Worm (Caenorhabditis elegans): ENCODE data around the gene srt-53.
A peak's percentile ranks its signal among the peaks of the same experiment; 100 is the strongest.

srt-53 gene

DNA sequence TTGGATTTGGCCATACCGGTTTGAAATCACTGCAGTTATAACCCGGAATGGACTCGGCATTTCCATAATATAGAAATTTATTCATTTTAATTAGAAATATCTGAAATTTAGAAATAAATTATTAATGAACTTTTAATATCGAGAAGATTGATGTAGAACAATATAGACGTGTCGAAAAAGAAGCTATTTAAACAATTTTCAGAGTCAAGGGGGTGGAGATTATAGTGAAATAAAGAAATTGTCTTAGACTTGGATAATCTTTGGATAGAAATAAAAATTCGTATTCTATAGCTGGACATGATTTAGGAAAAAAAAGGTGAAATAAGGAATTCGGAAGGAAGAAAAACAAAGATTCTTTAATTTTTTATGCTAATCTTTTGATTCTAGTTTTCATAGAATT is at the start of gene srt-53:
srt-53 (minus strand) TSS at position 101 of the 400 bp plus-strand sequence.
- TF ChIP-seq Y95B8A.8 (GFP tag; IDR thresholded peaks at IDR 0.05), result no peak
- TF ChIP-seq ztf-6 (GFP tag; IDR thresholded peaks at IDR 0.05), result no peak
- no peak for TF ChIP-seq hsf-1 (GFP tag; IDR thresholded peaks at IDR 0.05)
- TF ChIP-seq athp-1 (tag; optimal IDR thresholded peaks at IDR 0.05), result no peak
- TF ChIP-seq F49E8.2 (tag; optimal IDR thresholded peaks at IDR 0.05; ENCODE audit: insufficient read depth), result no peak
- TF ChIP-seq fkh-3 (tag; optimal IDR thresholded peaks at IDR 0.05), result no peak
- no peak for TF ChIP-seq attf-3 (GFP tag; conservative IDR thresholded peaks at IDR 0.05)
- TF ChIP-seq chd-7 (tag; optimal IDR thresholded peaks at IDR 0.05), result no peak
- no peak for TF ChIP-seq lin-40 (tag; optimal IDR thresholded peaks at IDR 0.05)
- no peak for TF ChIP-seq ceh-91 (GFP tag; IDR thresholded peaks at IDR 0.05)
- TF ChIP-seq zim-3 (tag; optimal IDR thresholded peaks at IDR 0.05), result no peak
- no peak for TF ChIP-seq ztf-18 (tag; optimal IDR thresholded peaks at IDR 0.05)
- TF ChIP-seq madf-10 (tag; optimal IDR thresholded peaks at IDR 0.05), result no peak
- TF ChIP-seq sdz-38 (tag; optimal IDR thresholded peaks at IDR 0.05), result no peak
- TF ChIP-seq ztf-28 (GFP tag; IDR thresholded peaks at IDR 0.05), result no peak
- TF ChIP-seq nhr-27 (tag; optimal IDR thresholded peaks at IDR 0.05), result no peak
- TF ChIP-seq ekl-4 (GFP tag; IDR thresholded peaks at IDR 0.05), result no peak
- no peak for TF ChIP-seq nfya-2 (GFP tag; IDR thresholded peaks at IDR 0.05)

DNA sequence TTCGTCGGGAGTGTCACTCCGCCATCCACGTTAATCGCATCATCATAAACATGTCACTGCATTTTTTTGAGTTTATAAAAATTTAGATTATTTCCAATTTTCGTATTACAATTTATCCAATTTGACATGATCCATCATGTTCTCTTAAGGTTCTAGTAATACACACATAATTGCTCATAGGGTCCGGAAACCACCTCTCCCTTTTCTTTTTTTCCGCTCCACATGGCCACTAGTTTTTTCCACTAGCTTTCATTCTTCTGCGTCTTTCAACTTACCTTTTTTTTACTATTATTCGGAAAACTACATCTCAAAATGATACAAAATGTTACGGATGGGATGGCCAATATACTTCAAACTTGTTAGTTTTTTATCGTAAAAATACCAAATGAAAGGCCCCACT is 45.7 kb upstream of the srt-53 start, which contains the start of gene Y97E10AL.1:
Y97E10AL.1 (plus strand) TSS at position 301 of the 400 bp plus-strand sequence.
- no peak for TF ChIP-seq ekl-4 (GFP tag; IDR thresholded peaks at IDR 0.05)
- TF ChIP-seq attf-6 (GFP tag; IDR thresholded peaks at IDR 0.05), result no peak
- no peak for TF ChIP-seq cebp-2 (GFP tag; IDR thresholded peaks at IDR 0.05)
- TF ChIP-seq B0019.2 (GFP tag; conservative IDR thresholded peaks at IDR 0.05), result no peak

DNA sequence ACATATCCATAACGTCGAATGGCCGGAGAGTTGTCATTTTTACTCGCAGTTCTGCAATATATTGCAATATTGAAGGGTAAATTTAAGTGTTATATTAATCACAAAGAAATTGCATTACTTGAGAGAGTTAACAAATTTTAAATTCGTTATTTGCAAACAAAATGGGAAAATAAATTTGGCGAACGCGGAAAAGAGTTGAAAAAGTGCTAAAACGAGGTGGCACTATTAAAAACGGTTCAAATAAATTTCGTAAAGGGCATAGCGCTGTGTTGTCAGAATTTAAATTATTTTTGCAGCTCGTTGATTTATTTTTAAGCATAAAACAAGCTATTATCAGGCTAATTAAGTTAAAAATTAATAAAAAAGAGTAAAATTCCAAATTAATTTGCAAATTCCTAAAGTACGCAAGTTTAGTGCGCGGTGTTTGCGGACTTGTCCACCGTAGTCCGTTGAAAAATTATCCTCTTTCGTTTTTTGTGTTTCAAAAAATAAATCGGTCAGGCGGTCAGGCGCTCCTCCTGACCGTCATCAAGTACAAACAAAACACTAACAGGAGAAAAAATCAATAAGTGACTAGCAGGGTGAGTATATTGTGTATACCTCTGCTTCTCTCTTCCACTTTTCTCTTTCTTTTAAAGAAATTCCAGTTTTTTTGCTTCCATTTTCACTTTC is 43.3 kb upstream of the srt-53 start, which contains the start of the genes natb-1 and abhd-12:
natb-1 (minus strand) TSS at position 51 of the 672 bp plus-strand sequence.
abhd-12 (plus strand) TSS at position 499 of the 672 bp plus-strand sequence.
- no peak for TF ChIP-seq unc-130 (GFP tag; optimal IDR thresholded peaks at IDR 0.05)
- TF ChIP-seq bed-2 (GFP tag; IDR thresholded peaks at IDR 0.05), result no peak
- TF ChIP-seq nhr-80 (tag; optimal IDR thresholded peaks at IDR 0.05), result peak; percentile 22
- no peak for TF ChIP-seq K12H6.12 (tag; optimal IDR thresholded peaks at IDR 0.05)
- peak; percentile 91 for TF ChIP-seq attf-5 (GFP tag; optimal IDR thresholded peaks at IDR 0.05)
- TF ChIP-seq F37B4.10 (GFP tag; IDR thresholded peaks at IDR 0.05), result no peak
- TF ChIP-seq egl-44 (GFP tag; IDR thresholded peaks at IDR 0.05), result no peak
- TF ChIP-seq gei-17 (GFP tag; optimal IDR thresholded peaks at IDR 0.05), result no peak
- TF ChIP-seq ets-4 (GFP tag; optimal IDR thresholded peaks at IDR 0.05), result no peak
- TF ChIP-seq hmg-20 (GFP tag; IDR thresholded peaks at IDR 0.05), result no peak
- peak; percentile 3 for TF ChIP-seq ztf-18 (tag; optimal IDR thresholded peaks at IDR 0.05)
- peak; percentile 57 for TF ChIP-seq lsl-1 (GFP tag; optimal IDR thresholded peaks at IDR 0.05)
- no peak for TF ChIP-seq dpff-1 (tag; optimal IDR thresholded peaks at IDR 0.05)
- TF ChIP-seq ceh-91 (GFP tag; IDR thresholded peaks at IDR 0.05), result no peak
- no peak for TF ChIP-seq lir-1 (GFP tag; conservative IDR thresholded peaks at IDR 0.05)
- TF ChIP-seq zim-3 (tag; optimal IDR thresholded peaks at IDR 0.05), result no peak
- no peak for TF ChIP-seq K11D2.4 (GFP tag; IDR thresholded peaks at IDR 0.05)
- no peak for TF ChIP-seq ceh-40 (GFP tag; IDR thresholded peaks at IDR 0.05)
- TF ChIP-seq let-526 (GFP tag; IDR thresholded peaks at IDR 0.05), result no peak
- peak; percentile 1 for TF ChIP-seq lin-54 (GFP tag; optimal IDR thresholded peaks at IDR 0.05)
- no peak for TF ChIP-seq nhr-120 (GFP tag; IDR thresholded peaks at IDR 0.05)
- no peak for TF ChIP-seq ztf-25 (GFP tag; IDR thresholded peaks at IDR 0.05)
- TF ChIP-seq snpc-4 (GFP tag; optimal IDR thresholded peaks at IDR 0.05), result no peak
- TF ChIP-seq snpc-4 (tag; optimal IDR thresholded peaks at IDR 0.05), result peak in 2 of 4 experiments; percentile 18 to 19
- no peak for TF ChIP-seq egl-18 (GFP tag; IDR thresholded peaks at IDR 0.05)
- no peak for TF ChIP-seq tbx-9 (tag; optimal IDR thresholded peaks at IDR 0.05; ENCODE audit: borderline replicate concordance)
- TF ChIP-seq efl-1 (GFP tag; optimal IDR thresholded peaks at IDR 0.05), result no peak
- no peak for TF ChIP-seq him-1 (tag; optimal IDR thresholded peaks at IDR 0.05)
- TF ChIP-seq F55B11.4 (tag; optimal IDR thresholded peaks at IDR 0.05; ENCODE audit: borderline replicate concordance, insufficient read depth), result no peak
